Fruit fly (Drosophila melanogaster) whole organism, embryonic: ENCODE data around the gene bsh.

Source experiments
- Ada2b ChIP-seq: fragments of 200-800 bp; sonication (Bioruptor generic); IDR thresholded peaks from 2 replicates; pipeline ENCODE4 v1.3.6; 2022; ENCODE audit warnings: missing biosample characterization, missing genetic modification characterization
- Awh ChIP-seq: fragments of 200-800 bp; sonication (Bioruptor generic); IDR thresholded peaks from 2 replicates; pipeline ENCODE4, ENCODE4 v1.3.6; 2022; ENCODE audit warnings: missing biosample characterization, missing genetic modification characterization
- CG10366 ChIP-seq: fragments of 200-800 bp; sonication (Bioruptor generic); IDR thresholded peaks from 2 replicates; pipeline ENCODE4 v1.3.6; 2022; ENCODE audit warnings: missing biosample characterization, missing genetic modification characterization
- CG12236 ChIP-seq: fragments of 200-800 bp; sonication (Bioruptor generic); optimal IDR thresholded peaks from 2 replicates; lab custom pipeline; 2016; ENCODE audit warnings: missing biosample characterization, missing genetic modification characterization
- CG12299 ChIP-seq: fragments of 200-800 bp; sonication (Bioruptor generic); optimal IDR thresholded peaks from 2 replicates; lab custom pipeline; 2018; ENCODE audit warnings: missing biosample characterization, mild to moderate bottlenecking, missing genetic modification characterization
- CG1647 ChIP-seq: fragments of 200-800 bp; sonication (Bioruptor generic); optimal IDR thresholded peaks from 3 replicates; lab custom pipeline; 2016; ENCODE audit warnings: missing biosample characterization, missing genetic modification characterization
- CG1792 ChIP-seq: fragments of 200-800 bp; sonication (Bioruptor generic); optimal IDR thresholded peaks from 2 replicates; lab custom pipeline; 2016; ENCODE audit warnings: missing biosample characterization, missing genetic modification characterization
- CG18262 ChIP-seq: fragments of 200-800 bp; optimal IDR thresholded peaks from 3 replicates; lab custom pipeline; 2019; ENCODE audit warnings: missing biosample characterization, mild to moderate bottlenecking, missing genetic modification characterization, moderate library complexity
- CG2120 ChIP-seq: fragments of 200-800 bp; sonication (Bioruptor generic); optimal IDR thresholded peaks from 3 replicates; lab custom pipeline; 2016; ENCODE audit warnings: missing biosample characterization, missing genetic modification characterization
- CG2875 ChIP-seq: fragments of 200-800 bp; sonication (Bioruptor generic); optimal IDR thresholded peaks from 2 replicates; lab custom pipeline; 2017; ENCODE audit warnings: missing biosample characterization, mild to moderate bottlenecking, missing genetic modification characterization, missing genetic modification reagents
- CG30431 ChIP-seq: fragments of 200-800 bp; sonication (Bioruptor generic); optimal IDR thresholded peaks from 2 replicates; lab custom pipeline; 2017; ENCODE audit warnings: missing biosample characterization, missing genetic modification characterization
- CG32767 ChIP-seq: fragments of 200-800 bp; sonication (Bioruptor generic); IDR thresholded peaks from 2 replicates; pipeline ENCODE4 v1.3.6; 2022; ENCODE audit warnings: missing biosample characterization, missing genetic modification characterization
- CG43689 ChIP-seq: fragments of 200-800 bp; sonication (Bioruptor generic); IDR thresholded peaks from 2 replicates; pipeline ENCODE4 v1.3.6; 2022; ENCODE audit warnings: missing biosample characterization, missing genetic modification characterization
- CG4617 ChIP-seq: fragments of 200-800 bp; sonication (Bioruptor generic); optimal IDR thresholded peaks from 3 replicates; lab custom pipeline; 2016; ENCODE audit warnings: missing biosample characterization, missing genetic modification characterization, borderline replicate concordance
- CG5180 ChIP-seq: fragments of 200-800 bp; sonication (Bioruptor generic); optimal IDR thresholded peaks from 3 replicates; lab custom pipeline; 2017; ENCODE audit warnings: missing biosample characterization, missing genetic modification characterization, mild to moderate bottlenecking, moderate library complexity, missing genetic modification reagents
- CG6254 ChIP-seq: fragments of 200-800 bp; sonication (Bioruptor generic); optimal IDR thresholded peaks from 3 replicates; lab custom pipeline; 2017; ENCODE audit warnings: mild to moderate bottlenecking, missing biosample characterization, missing genetic modification reagents, missing genetic modification characterization
- CG6654 ChIP-seq: fragments of 200-800 bp; sonication (Bioruptor generic); optimal IDR thresholded peaks from 2 replicates; lab custom pipeline; 2017; ENCODE audit warnings: missing biosample characterization, mild to moderate bottlenecking, missing genetic modification characterization
- CG6683 ChIP-seq: fragments of 200-800 bp; sonication (Bioruptor generic); optimal IDR thresholded peaks from 2 replicates; lab custom pipeline; 2017; ENCODE audit warnings: missing biosample characterization, mild to moderate bottlenecking, missing genetic modification characterization, missing genetic modification reagents
- CG7928 ChIP-seq: fragments of 200-800 bp; sonication (Bioruptor generic); optimal IDR thresholded peaks from 2 replicates; lab custom pipeline; 2017; ENCODE audit warnings: missing biosample characterization, mild to moderate bottlenecking, missing genetic modification characterization
- Chrac-16 ChIP-seq: fragments of 200-800 bp; sonication (Bioruptor generic); optimal IDR thresholded peaks from 3 replicates; lab custom pipeline; 2016; ENCODE audit warnings: missing biosample characterization, missing genetic modification characterization
- E2f1 ChIP-seq: fragments of 200-800 bp; sonication (Bioruptor generic); IDR thresholded peaks from 2 replicates; pipeline ENCODE4 v1.3.6; 2022; ENCODE audit warnings: missing biosample characterization, missing genetic modification characterization
- GATAe ChIP-seq: fragments of 200-800 bp; sonication (Bioruptor generic); conservative IDR thresholded peaks from 2 replicates; pipeline ENCODE4 v1.3.6; 2022; ENCODE audit warnings: missing biosample characterization, missing genetic modification characterization
- Hmx ChIP-seq: fragments of 200-800 bp; sonication (Bioruptor generic); optimal IDR thresholded peaks from 2 replicates; lab custom pipeline; 2016; ENCODE audit warnings: missing biosample characterization, missing genetic modification characterization
- Nf-YB ChIP-seq: fragments of 200-800 bp; sonication (Bioruptor generic); optimal IDR thresholded peaks from 3 replicates; lab custom pipeline; 2019; ENCODE audit warnings: missing biosample characterization, mild to moderate bottlenecking, missing genetic modification characterization, moderate library complexity
- TFAM ChIP-seq: fragments of 200-800 bp; sonication (Bioruptor generic); optimal IDR thresholded peaks from 2 replicates; lab custom pipeline; 2017; ENCODE audit warnings: missing biosample characterization, missing genetic modification characterization, inconsistent platforms
- Taf1 ChIP-seq: fragments of 200-800 bp; sonication (Bioruptor generic); IDR thresholded peaks from 2 replicates; pipeline ENCODE4 v1.3.6; 2022; ENCODE audit warnings: missing biosample characterization, missing genetic modification characterization
- Usf ChIP-seq: fragments of 200-800 bp; sonication (Bioruptor generic); optimal IDR thresholded peaks from 2 replicates; lab custom pipeline; 2017; ENCODE audit warnings: missing genotype, missing biosample characterization, missing genetic modification characterization
- ab ChIP-seq: fragments of 200-800 bp; sonication (Bioruptor generic); optimal IDR thresholded peaks from 2 replicates; lab custom pipeline; 2016; ENCODE audit warnings: missing biosample characterization, missing genetic modification characterization
- ato ChIP-seq: fragments of 200-800 bp; sonication (Bioruptor generic); IDR thresholded peaks from 2 replicates; pipeline ENCODE4 v1.3.6; 2022; ENCODE audit warnings: missing biosample characterization, missing genetic modification characterization; ENCODE audit not compliant: partially characterized antibody
- az2 ChIP-seq: fragments of 200-800 bp; sonication (Bioruptor generic); optimal IDR thresholded peaks from 3 replicates; lab custom pipeline; 2016; ENCODE audit warnings: missing biosample characterization, missing genetic modification characterization
- bsh ChIP-seq, 2 experiments: fragments of 200-800 bp; sonication (Bioruptor generic); optimal IDR thresholded peaks; 2 replicates each; lab custom pipeline; 2017 to 2018; ENCODE audit warnings: mild to moderate bottlenecking in 2 of 2, missing biosample characterization in 2 of 2, missing genetic modification characterization in 2 of 2, moderate library complexity in 1 of 2
- cas ChIP-seq: fragments of 200-800 bp; sonication (Bioruptor generic); IDR thresholded peaks from 2 replicates; pipeline ENCODE4 v1.3.6; 2022; ENCODE audit warnings: missing biosample characterization, missing genetic modification characterization
- cg ChIP-seq: fragments of 200-800 bp; sonication (Bioruptor generic); optimal IDR thresholded peaks from 3 replicates; lab custom pipeline; 2019; ENCODE audit warnings: missing biosample characterization, mild to moderate bottlenecking, missing genetic modification characterization, moderate library complexity
- chinmo ChIP-seq: fragments of 200-800 bp; sonication (Bioruptor generic); IDR thresholded peaks from 4 replicates; pipeline ENCODE4 v1.3.6; 2022; ENCODE audit warnings: missing biosample characterization, missing genetic modification characterization; ENCODE audit not compliant: partially characterized antibody
- cwo ChIP-seq: fragments of 200-800 bp; sonication (Bioruptor generic); optimal IDR thresholded peaks from 3 replicates; lab custom pipeline; 2017; ENCODE audit warnings: missing biosample characterization, missing genetic modification characterization, mild to moderate bottlenecking, moderate library complexity, missing genetic modification reagents
- dm ChIP-seq: fragments of 200-800 bp; sonication (Bioruptor generic); optimal IDR thresholded peaks from 3 replicates; lab custom pipeline; 2016; ENCODE audit warnings: missing biosample characterization, missing genetic modification characterization
- dmrt11E ChIP-seq: fragments of 200-800 bp; sonication (Bioruptor generic); optimal IDR thresholded peaks from 3 replicates; lab custom pipeline; 2018; ENCODE audit warnings: missing biosample characterization, mild to moderate bottlenecking, missing genetic modification characterization, moderate library complexity
- dmrt99B ChIP-seq: fragments of 200-800 bp; sonication (Bioruptor generic); optimal IDR thresholded peaks from 2 replicates; lab custom pipeline; 2018; ENCODE audit warnings: missing biosample characterization, mild to moderate bottlenecking, missing genetic modification characterization, moderate library complexity
- eve ChIP-seq, 2 experiments: fragments of >200 bp; optimal IDR thresholded peaks; 2 replicates each; lab custom pipeline; 2017; ENCODE audit warnings: missing biosample characterization in 2 of 2, missing genetic modification characterization in 2 of 2
- exex ChIP-seq: fragments of 200-800 bp; sonication (Bioruptor generic); optimal IDR thresholded peaks from 4 replicates; lab custom pipeline; 2018; ENCODE audit warnings: missing biosample characterization, mild to moderate bottlenecking, missing genetic modification characterization, moderate library complexity
- fd64A ChIP-seq: fragments of 200-800 bp; sonication (Bioruptor generic); optimal IDR thresholded peaks from 3 replicates; lab custom pipeline; 2018; ENCODE audit warnings: missing biosample characterization, mild to moderate bottlenecking, missing genetic modification characterization
- gcm ChIP-seq: fragments of 200-800 bp; sonication (Bioruptor generic); optimal IDR thresholded peaks from 2 replicates; lab custom pipeline; 2019; ENCODE audit warnings: missing biosample characterization, mild to moderate bottlenecking, missing genetic modification characterization, moderate library complexity
- gsb-n ChIP-seq: fragments of 200-800 bp; sonication (Bioruptor generic); optimal IDR thresholded peaks from 3 replicates; lab custom pipeline; 2018; ENCODE audit warnings: missing biosample characterization, mild to moderate bottlenecking, missing genetic modification characterization
- ham ChIP-seq: fragments of 200-800 bp; sonication (Bioruptor generic); IDR thresholded peaks from 2 replicates; pipeline ENCODE4 v1.3.6; 2022; ENCODE audit warnings: missing biosample characterization, missing genetic modification characterization
- hth ChIP-seq: fragments of >200 bp; optimal IDR thresholded peaks from 2 replicates; lab custom pipeline; 2017; ENCODE audit warnings: inconsistent platforms
- slbo ChIP-seq: fragments of 200-800 bp; sonication (Bioruptor generic); IDR thresholded peaks from 2 replicates; pipeline ENCODE4 v1.3.6; 2022; ENCODE audit warnings: missing biosample characterization, missing genetic modification characterization
- sr ChIP-seq: fragments of 200-800 bp; sonication (Bioruptor generic); IDR thresholded peaks from 3 replicates; pipeline ENCODE4 v1.3.6; 2022; ENCODE audit warnings: missing biosample characterization, missing genetic modification characterization
- vvl ChIP-seq: fragments of 200-800 bp; sonication (Bioruptor generic); IDR thresholded peaks from 2 replicates; pipeline ENCODE4 v1.3.6; 2022; ENCODE audit warnings: missing biosample characterization, missing genetic modification characterization
- zf30C ChIP-seq: fragments of 200-800 bp; sonication (Bioruptor generic); optimal IDR thresholded peaks from 3 replicates; lab custom pipeline; 2018; ENCODE audit warnings: missing biosample characterization, mild to moderate bottlenecking, missing genetic modification characterization

bsh gene

DNA sequence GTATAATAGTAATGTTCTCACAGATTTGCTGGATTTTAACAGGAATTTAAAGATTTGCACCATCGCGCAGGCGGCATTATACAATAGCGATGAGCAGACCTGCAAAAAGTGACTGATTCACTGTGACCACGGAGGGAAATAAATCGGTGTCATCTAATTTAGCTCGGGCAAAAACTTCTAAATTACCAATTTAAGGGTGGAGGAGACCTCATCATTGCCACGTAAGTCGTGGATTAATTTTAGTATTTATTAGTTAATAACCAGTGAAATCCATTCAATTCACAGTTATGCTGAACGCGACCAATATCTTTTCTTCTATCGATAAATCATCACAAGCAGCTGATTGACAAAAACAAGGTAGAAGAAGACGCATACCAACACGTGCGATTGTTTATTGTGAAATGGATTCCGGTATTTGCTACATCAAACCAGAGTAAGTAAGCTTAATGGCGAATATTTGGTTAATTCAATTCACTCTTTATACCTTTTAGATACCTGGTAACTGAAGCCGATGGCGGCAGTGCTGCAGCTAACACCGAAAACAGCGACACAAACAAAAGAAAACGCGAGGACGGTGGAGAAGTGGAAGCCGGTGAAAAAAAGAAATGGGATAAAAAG lies 10.2 kb downstream of the bsh start, which contains the start of the genes CG10628 and Dus3 (continued):
- TF ChIP-seq Ada2b (GFP tag; lab: Robert Waterston, UW) (peak; percentile 91), cg (GFP tag; lab: Kevin White, UChicago) (no peak), az2 (peak; percentile 90), cas (peak; percentile 91), fd64A (GFP tag; lab: Kevin White, UChicago) (peak; percentile 67), CG10366 (peak; percentile 90), CG32767 (peak; percentile 79; the same call in 1 of the 2 replicates), GATAe (no peak; the same call in 1 of the 2 replicates), CG43689 (GFP tag; lab: Robert Waterston, UW) (peak; percentile 59; the same call in 1 of the 2 replicates), CG2875 (GFP tag; lab: Kevin White, UChicago) (peak; percentile 60), CG6254 (GFP tag; lab: Kevin White, UChicago) (peak; percentile 70), gcm (peak; percentile 79), dmrt11E (peak; percentile 81), Hmx (peak; percentile 88), vvl (GFP tag; lab: Robert Waterston, UW) (peak; percentile 96), exex (tag; lab: Kevin White, UChicago) (peak; percentile 61), eve (GFP tag; optimal IDR thresholded peaks at IDR 0.05; lab: Kevin White, UChicago) (no peak), CG2120 (GFP tag; lab: Kevin White, UChicago) (peak; percentile 96), CG1792 (GFP tag; lab: Kevin White, UChicago) (peak; percentile 89), Nf-YB (GFP tag; lab: Kevin White, UChicago) (peak; percentile 69), Awh (peak; percentile 82), cwo (peak; percentile 91), CG1647 (GFP tag; lab: Kevin White, UChicago) (peak; percentile 84), CG6654 (peak; percentile 82), Taf1 (GFP tag; lab: Robert Waterston, UW) (peak; percentile 81; the same call in 1 of the 2 replicates), dm (GFP tag; lab: Kevin White, UChicago) (peak; percentile 97), CG12299 (tag; lab: Kevin White, UChicago) (peak; percentile 82), zf30C (GFP tag; lab: Kevin White, UChicago) (no peak), CG6683 (GFP tag; lab: Kevin White, UChicago) (peak; percentile 73), CG12236 (peak; percentile 73), E2f1 (GFP tag; lab: Robert Waterston, UW) (peak; percentile 89), chinmo (0 out of 4 replicates have a peak, but pooled peaks have one; percentile 9), ham (GFP tag; lab: Robert Waterston, UW) (peak; percentile 61; the same call in 1 of the 2 replicates), Chrac-16 (peak; percentile 89), sr (GFP tag; lab: Robert Waterston, UW) (peak; percentile 58; the same call in 2 of the 3 replicates), dmrt99B (tag; lab: Kevin White, UChicago) (peak; percentile 88), CG4617 (peak; percentile 82), CG7928 (GFP tag; lab: Kevin White, UChicago) (peak; percentile 69), TFAM (GFP tag; lab: Kevin White, UChicago) (no peak), CG30431 (GFP tag; lab: Kevin White, UChicago) (peak; percentile 85), Usf (peak; percentile 77), CG18262 (tag; lab: Kevin White, UChicago) (peak; percentile 88), slbo (GFP tag; lab: Robert Waterston, UW) (peak; percentile 95), hth (lab: Kevin White, UChicago) (no peak), ab (GFP tag; lab: Kevin White, UChicago) (peak; percentile 77), gsb-n (tag; lab: Kevin White, UChicago) (no peak), ato (GFP tag; lab: Robert Waterston, UW) (no peak), bsh (GFP tag; optimal IDR thresholded peaks at IDR 0.05; lab: Kevin White, UChicago) (peak; percentile 78 to 95), CG5180 (peak; percentile 62)
